Worm (Caenorhabditis elegans): ENCODE measurements around the gene Y97E10AL.1.

The Y97E10AL.1 gene

DNA sequence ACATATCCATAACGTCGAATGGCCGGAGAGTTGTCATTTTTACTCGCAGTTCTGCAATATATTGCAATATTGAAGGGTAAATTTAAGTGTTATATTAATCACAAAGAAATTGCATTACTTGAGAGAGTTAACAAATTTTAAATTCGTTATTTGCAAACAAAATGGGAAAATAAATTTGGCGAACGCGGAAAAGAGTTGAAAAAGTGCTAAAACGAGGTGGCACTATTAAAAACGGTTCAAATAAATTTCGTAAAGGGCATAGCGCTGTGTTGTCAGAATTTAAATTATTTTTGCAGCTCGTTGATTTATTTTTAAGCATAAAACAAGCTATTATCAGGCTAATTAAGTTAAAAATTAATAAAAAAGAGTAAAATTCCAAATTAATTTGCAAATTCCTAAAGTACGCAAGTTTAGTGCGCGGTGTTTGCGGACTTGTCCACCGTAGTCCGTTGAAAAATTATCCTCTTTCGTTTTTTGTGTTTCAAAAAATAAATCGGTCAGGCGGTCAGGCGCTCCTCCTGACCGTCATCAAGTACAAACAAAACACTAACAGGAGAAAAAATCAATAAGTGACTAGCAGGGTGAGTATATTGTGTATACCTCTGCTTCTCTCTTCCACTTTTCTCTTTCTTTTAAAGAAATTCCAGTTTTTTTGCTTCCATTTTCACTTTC is 2.4 kb upstream of the Y97E10AL.1 start, which contains the start of the genes natb-1 and abhd-12 (continued):
- TF ChIP-seq unc-98 (GFP tag; IDR thresholded peaks at IDR 0.05) = no peak
- TF ChIP-seq lin-39 (tag; optimal IDR thresholded peaks at IDR 0.05) = no peak
- TF ChIP-seq zag-1 (tag; optimal IDR thresholded peaks at IDR 0.05) = no peak
- no peak for TF ChIP-seq ceh-90 (tag; optimal IDR thresholded peaks at IDR 0.05)
- TF ChIP-seq nhr-76 (tag; optimal IDR thresholded peaks at IDR 0.05) = no peak
- TF ChIP-seq fkh-10 (GFP tag; optimal IDR thresholded peaks at IDR 0.05) = no peak
- no peak for TF ChIP-seq pqm-1 (tag; optimal IDR thresholded peaks at IDR 0.05)
- no peak for TF ChIP-seq sup-37 (GFP tag; optimal IDR thresholded peaks at IDR 0.05)
- TF ChIP-seq dsc-1 (tag; optimal IDR thresholded peaks at IDR 0.05) = no peak
- TF ChIP-seq ceh-82 (tag; optimal IDR thresholded peaks at IDR 0.05) = peak in 1 of 3 experiments; percentile 30
- peak; percentile 54 for TF ChIP-seq nhr-20 (tag; optimal IDR thresholded peaks at IDR 0.05)
- no peak for TF ChIP-seq pax-3 (tag; optimal IDR thresholded peaks at IDR 0.05)
- TF ChIP-seq lsy-2 (tag; optimal IDR thresholded peaks at IDR 0.05) = peak; percentile 92 to 98
- TF ChIP-seq hpl-2 (GFP tag; optimal IDR thresholded peaks at IDR 0.05) = no peak
- no peak for TF ChIP-seq nhr-12 (tag; optimal IDR thresholded peaks at IDR 0.05)
- peak; percentile 19 for TF ChIP-seq tbx-2 (tag; optimal IDR thresholded peaks at IDR 0.05)
- TF ChIP-seq F16B12.6 (tag; optimal IDR thresholded peaks at IDR 0.05) = peak; percentile 89
- peak; percentile 39 to 43 for TF ChIP-seq efl-1 (optimal IDR thresholded peaks at IDR 0.05)
- peak; percentile 59 to 94 for TF ChIP-seq efl-1 (GFP tag; optimal IDR thresholded peaks at IDR 0.05 in 1 of 2)
- no peak for TF ChIP-seq ztf-4 (tag; optimal IDR thresholded peaks at IDR 0.05)
- TF ChIP-seq elt-3 (tag; optimal IDR thresholded peaks at IDR 0.05) = peak in 1 of 6 experiments; percentile 15
- no peak for TF ChIP-seq nhr-237 (tag; optimal IDR thresholded peaks at IDR 0.05)
- no peak for TF ChIP-seq tlp-1 (tag; optimal IDR thresholded peaks at IDR 0.05)
- TF ChIP-seq isw-1 (GFP tag; IDR thresholded peaks at IDR 0.05) = no peak
- no peak for TF ChIP-seq efl-3 (GFP tag; optimal IDR thresholded peaks at IDR 0.05)
- peak; percentile 31 for TF ChIP-seq skn-1 (tag; optimal IDR thresholded peaks at IDR 0.05)
- peak; percentile 64 for TF ChIP-seq blmp-1 (tag; optimal IDR thresholded peaks at IDR 0.05)
- TF ChIP-seq snu-23 (GFP tag; optimal IDR thresholded peaks at IDR 0.05) = peak; percentile 62
- peak in 1 of 2 experiments; percentile 52 for TF ChIP-seq mdl-1 (tag; optimal IDR thresholded peaks at IDR 0.05)
- no peak for TF ChIP-seq nhr-84 (tag; optimal IDR thresholded peaks at IDR 0.05)
- no peak for TF ChIP-seq sptf-1 (tag; optimal IDR thresholded peaks at IDR 0.05)
- TF ChIP-seq aha-1 (tag; optimal IDR thresholded peaks at IDR 0.05) = no peak
- TF ChIP-seq C34B4.2 (tag; optimal IDR thresholded peaks at IDR 0.05) = no peak
- no peak for TF ChIP-seq irx-1 (tag; optimal IDR thresholded peaks at IDR 0.05)
- no peak for TF ChIP-seq mab-9 (GFP tag; IDR thresholded peaks at IDR 0.05)
- peak; percentile 38 for TF ChIP-seq xbp-1 (tag; optimal IDR thresholded peaks at IDR 0.05)
- TF ChIP-seq nhr-77 (tag; optimal IDR thresholded peaks at IDR 0.05) = no peak
- TF ChIP-seq hlh-17 (GFP tag; optimal IDR thresholded peaks at IDR 0.05; ENCODE audit: borderline replicate concordance) = no peak
- TF ChIP-seq lir-3 (tag; optimal IDR thresholded peaks at IDR 0.05; ENCODE audit: poor library complexity) = no peak
- no peak for TF ChIP-seq vab-15 (tag; optimal IDR thresholded peaks at IDR 0.05)
- peak; percentile 69 for TF ChIP-seq nhr-85 (tag)
- TF ChIP-seq fkh-8 (tag; optimal IDR thresholded peaks at IDR 0.05) = no peak
- TF ChIP-seq nhr-71 (tag; optimal IDR thresholded peaks at IDR 0.05) = peak; percentile 47
- TF ChIP-seq dpl-1 (GFP tag; optimal IDR thresholded peaks at IDR 0.05) = peak; percentile 20 to 60 (median 55)
- TF ChIP-seq unc-30 (tag; optimal IDR thresholded peaks at IDR 0.05) = no peak
- TF ChIP-seq rnt-1 (tag; optimal IDR thresholded peaks at IDR 0.05) = peak; percentile 20
- no peak for TF ChIP-seq elt-2 (tag; optimal IDR thresholded peaks at IDR 0.05)
- TF ChIP-seq nhr-90 (tag; optimal IDR thresholded peaks at IDR 0.05; ENCODE audit: poor library complexity) = no peak
- no peak for TF ChIP-seq nhr-28 (tag; optimal IDR thresholded peaks at IDR 0.05)
- TF ChIP-seq pag-3 (tag; optimal IDR thresholded peaks at IDR 0.05; ENCODE audit: borderline replicate concordance, insufficient read depth) = no peak
- TF ChIP-seq snpc-4 (tag; optimal IDR thresholded peaks at IDR 0.05) = no peak
- no peak for TF ChIP-seq jun-1 (tag; optimal IDR thresholded peaks at IDR 0.05)
- TF ChIP-seq alr-1 (tag; optimal IDR thresholded peaks at IDR 0.05; ENCODE audit: borderline replicate concordance) = no peak
